Fruit fly (Drosophila melanogaster) whole organism, prepupa: ENCODE results near the gene Cyp6a16.

Experiments used
- Blimp-1 ChIP-seq: fragments of 200-800 bp; sonication (Bioruptor generic); optimal IDR thresholded peaks from 3 replicates; lab custom pipeline; 2017; ENCODE audit warnings: missing biosample characterization, missing genetic modification characterization, mild to moderate bottlenecking, moderate library complexity, missing genetic modification reagents
- CG11294 ChIP-seq: fragments of 200-800 bp; sonication (Bioruptor generic); IDR thresholded peaks from 2 replicates; pipeline ENCODE4 v1.3.6; 2022; ENCODE audit warnings: missing biosample characterization, missing genetic modification characterization
- CG11762 ChIP-seq: fragments of 200-800 bp; sonication (Bioruptor generic); optimal IDR thresholded peaks from 3 replicates; lab custom pipeline; 2016; ENCODE audit warnings: missing biosample characterization, missing genetic modification characterization; ENCODE audit not compliant: insufficient read depth
- CG15336 ChIP-seq: fragments of 200-800 bp; sonication (Bioruptor generic); IDR thresholded peaks from 2 replicates; pipeline ENCODE4 v1.3.6; 2022; ENCODE audit warnings: missing biosample characterization, missing genetic modification characterization
- CG31627 ChIP-seq: fragments of 200-800 bp; sonication (Bioruptor generic); optimal IDR thresholded peaks from 3 replicates; lab custom pipeline; 2016; ENCODE audit warnings: missing biosample characterization, missing genetic modification characterization
- CG32006 ChIP-seq: fragments of 200-800 bp; sonication (Bioruptor generic); optimal IDR thresholded peaks from 3 replicates; lab custom pipeline; 2017; ENCODE audit warnings: missing biosample characterization, mild to moderate bottlenecking, missing genetic modification characterization
- CG34406 ChIP-seq: fragments of 200-800 bp; sonication (Bioruptor generic); optimal IDR thresholded peaks from 3 replicates; lab custom pipeline; 2016; ENCODE audit warnings: missing biosample characterization, missing genetic modification characterization
- CG4318 ChIP-seq: fragments of 200-800 bp; sonication (Bioruptor generic); optimal IDR thresholded peaks from 3 replicates; lab custom pipeline; 2017; ENCODE audit warnings: missing biosample characterization, mild to moderate bottlenecking, missing genetic modification characterization
- CG6792 ChIP-seq: fragments of 200-800 bp; sonication (Bioruptor generic); optimal IDR thresholded peaks from 3 replicates; lab custom pipeline; 2016; ENCODE audit warnings: missing biosample characterization, missing genetic modification characterization
- CG8119 ChIP-seq: fragments of 200-800 bp; sonication (Bioruptor generic); IDR thresholded peaks from 3 replicates; pipeline ENCODE4 v1.3.6; 2022; ENCODE audit warnings: missing biosample characterization, missing genetic modification characterization
- CG8319 ChIP-seq: fragments of 200-800 bp; sonication (Bioruptor generic); optimal IDR thresholded peaks from 3 replicates; lab custom pipeline; 2016; ENCODE audit warnings: missing biosample characterization, missing genetic modification characterization
- CG8632 ChIP-seq: fragments of 200-800 bp; sonication (Bioruptor generic); optimal IDR thresholded peaks from 3 replicates; lab custom pipeline; 2016; ENCODE audit warnings: missing biosample characterization, missing genetic modification characterization
- CG9139 ChIP-seq: fragments of 200-800 bp; sonication (Bioruptor generic); optimal IDR thresholded peaks from 3 replicates; lab custom pipeline; 2017; ENCODE audit warnings: missing biosample characterization, mild to moderate bottlenecking, missing genetic modification characterization
- Eip78C ChIP-seq: fragments of 200-800 bp; sonication (Bioruptor generic); peaks from one replicate; lab custom pipeline; 2016; ENCODE audit warnings: missing biosample characterization, missing genetic modification characterization
- Eip93F ChIP-seq: fragments of 200-800 bp; sonication (Bioruptor generic); optimal IDR thresholded peaks from 2 replicates; lab custom pipeline; 2016; ENCODE audit warnings: missing biosample characterization, mild to moderate bottlenecking, missing genetic modification characterization
- Ets21C ChIP-seq: fragments of 200-800 bp; sonication (Bioruptor generic); optimal IDR thresholded peaks from 3 replicates; lab custom pipeline; 2016; ENCODE audit warnings: missing biosample characterization, missing genetic modification characterization
- Gug ChIP-seq: fragments of 200-800 bp; sonication (Bioruptor generic); IDR thresholded peaks from 2 replicates; pipeline ENCODE4 v1.3.6; 2022; ENCODE audit warnings: missing biosample characterization, missing genetic modification characterization
- Hr39 ChIP-seq: fragments of 200-800 bp; sonication (Bioruptor generic); optimal IDR thresholded peaks from 2 replicates; lab custom pipeline; 2016; ENCODE audit warnings: missing biosample characterization, missing genetic modification characterization
- Lpt ChIP-seq: fragments of 200-800 bp; sonication (Bioruptor generic); optimal IDR thresholded peaks from 3 replicates; lab custom pipeline; 2016; ENCODE audit warnings: missing biosample characterization, missing genetic modification characterization
- Met ChIP-seq: fragments of 200-800 bp; sonication (Bioruptor generic); optimal IDR thresholded peaks from 3 replicates; lab custom pipeline; 2016; ENCODE audit warnings: missing biosample characterization, missing genetic modification characterization
- OdsH ChIP-seq: fragments of 200-800 bp; sonication (Bioruptor generic); optimal IDR thresholded peaks from 3 replicates; lab custom pipeline; 2016; ENCODE audit warnings: missing biosample characterization, missing genetic modification characterization
- Smox ChIP-seq: fragments of 200-800 bp; sonication (Bioruptor generic); optimal IDR thresholded peaks from 3 replicates; lab custom pipeline; 2016; ENCODE audit warnings: missing biosample characterization, missing genetic modification characterization
- Sox102F ChIP-seq: fragments of 200-800 bp; sonication (Bioruptor generic); optimal IDR thresholded peaks from 2 replicates; lab custom pipeline; 2016; ENCODE audit warnings: missing biosample characterization, mild to moderate bottlenecking, missing genetic modification characterization
- Sox14 ChIP-seq: fragments of 200-800 bp; sonication (Bioruptor generic); optimal IDR thresholded peaks from 3 replicates; lab custom pipeline; 2016; ENCODE audit warnings: missing biosample characterization, missing genetic modification characterization
- cyc ChIP-seq: fragments of 200-800 bp; sonication (Bioruptor generic); optimal IDR thresholded peaks from 3 replicates; lab custom pipeline; 2016; ENCODE audit warnings: missing biosample characterization, missing genetic modification characterization
- dac ChIP-seq: fragments of 200-800 bp; sonication (Bioruptor generic); optimal IDR thresholded peaks from 2 replicates; lab custom pipeline; 2017; ENCODE audit warnings: missing biosample characterization, mild to moderate bottlenecking, missing genetic modification characterization
- dsx ChIP-seq: fragments of 200-800 bp; optimal IDR thresholded peaks from 3 replicates; lab custom pipeline; 2019; ENCODE audit warnings: missing biosample characterization, mild to moderate bottlenecking, missing genetic modification characterization, moderate library complexity; ENCODE audit not compliant: poor library complexity, severe bottlenecking
- esn ChIP-seq: fragments of 200-800 bp; sonication (Bioruptor generic); optimal IDR thresholded peaks from 2 replicates; lab custom pipeline; 2016; ENCODE audit warnings: missing biosample characterization, mild to moderate bottlenecking, missing genetic modification characterization, moderate library complexity
- fd59A ChIP-seq: fragments of 200-800 bp; sonication (Bioruptor generic); optimal IDR thresholded peaks from 2 replicates; lab custom pipeline; 2017; ENCODE audit warnings: missing biosample characterization, mild to moderate bottlenecking, missing genetic modification characterization, missing genetic modification reagents
- fd85E ChIP-seq: fragments of 200-800 bp; sonication (Bioruptor generic); optimal IDR thresholded peaks from 3 replicates; lab custom pipeline; 2016; ENCODE audit warnings: missing biosample characterization, missing genetic modification characterization
- salr ChIP-seq, 2 experiments: fragments of 200-800 bp; sonication (Bioruptor generic); optimal IDR thresholded peaks; 3 replicates each; lab custom pipeline; 2016 to 2018; ENCODE audit warnings: missing biosample characterization in 2 of 2, missing genetic modification characterization in 2 of 2, mild to moderate bottlenecking in 1 of 2
- spab ChIP-seq: fragments of 200-800 bp; sonication (Bioruptor generic); optimal IDR thresholded peaks from 2 replicates; lab custom pipeline; 2017; ENCODE audit warnings: missing biosample characterization, mild to moderate bottlenecking, missing genetic modification characterization, missing genetic modification reagents
- svp ChIP-seq: fragments of 200-800 bp; sonication (Bioruptor generic); peaks from one replicate; lab custom pipeline; 2016; ENCODE audit warnings: missing biosample characterization, missing genetic modification characterization
- topi ChIP-seq: fragments of 200-800 bp; sonication (Bioruptor generic); optimal IDR thresholded peaks from 3 replicates; lab custom pipeline; 2016; ENCODE audit warnings: missing biosample characterization, missing genetic modification characterization

The Cyp6a16 gene

dm6 chr2L:5610629-5611028, 12.9 kb downstream of the Cyp6a16 start:
- TF ChIP-seq spab = no peak

- TF ChIP-seq CG15336 (no peak), Smox (GFP tag; lab: Kevin White, UChicago) (peak; percentile 8), Eip78C (peak; percentile 68), CG32006 (GFP tag; lab: Kevin White, UChicago) (peak; percentile 10), svp (GFP tag; lab: Kevin White, UChicago) (peak; percentile 75)
- TF ChIP-seq, all 60 proteins: peak for 4
Measured at dm6 chr2L:5610108-5610507, 13.5 kb downstream of the Cyp6a16 start.

DNA sequence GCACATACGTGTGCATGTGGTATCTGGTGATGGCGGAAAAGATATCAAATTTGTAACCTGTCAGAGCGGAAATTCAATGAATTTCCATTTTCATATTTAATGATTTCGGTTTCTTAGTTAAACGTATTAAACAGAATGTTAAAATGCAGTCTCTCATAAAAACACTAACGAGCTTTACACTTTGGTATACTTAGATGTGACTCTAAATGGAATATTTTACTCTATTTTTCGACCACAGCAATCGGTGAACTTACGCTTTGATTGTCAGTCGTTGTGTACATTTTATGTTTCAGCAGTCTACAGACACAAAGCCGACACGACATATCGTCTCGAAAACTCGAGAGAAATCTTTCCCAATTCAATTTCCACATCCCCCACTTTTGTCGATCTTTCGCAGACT, 27.0 kb downstream of the Cyp6a16 start, which contains the start of gene CG18266:
Gene CG18266, plus strand, starts transcription at position 301 of the 400 bp plus-strand sequence.
- no peak for TF ChIP-seq fd85E
- no peak for TF ChIP-seq Sox102F
- no peak for TF ChIP-seq Gug (GFP tag; lab: Robert Waterston, UW)
- no peak for TF ChIP-seq CG8319 (GFP tag; lab: Kevin White, UChicago)
- TF ChIP-seq Lpt (GFP tag; lab: Kevin White, UChicago) = no peak
- no peak for TF ChIP-seq Eip93F (GFP tag; lab: Kevin White, UChicago)
- TF ChIP-seq dsx (GFP tag; lab: Kevin White, UChicago) = no peak
- TF ChIP-seq Eip78C = no peak
- TF ChIP-seq CG6792 (GFP tag; lab: Kevin White, UChicago) = no peak
- no peak for TF ChIP-seq esn (GFP tag; lab: Kevin White, UChicago)

- TF ChIP-seq OdsH (GFP tag; lab: Kevin White, UChicago) (no peak), Eip93F (GFP tag; lab: Kevin White, UChicago) (no peak), CG8632 (no peak), fd59A (GFP tag; lab: Kevin White, UChicago) (no peak), Smox (GFP tag; lab: Kevin White, UChicago) (no peak), CG31627 (GFP tag; lab: Kevin White, UChicago) (no peak), Met (GFP tag; lab: Kevin White, UChicago) (no peak), dac (GFP tag; lab: Kevin White, UChicago) (no peak), cyc (no peak), Ets21C (GFP tag; lab: Kevin White, UChicago) (no peak), Sox14 (GFP tag; lab: Kevin White, UChicago) (no peak), Hr39 (GFP tag; lab: Kevin White, UChicago) (no peak), CG11294 (GFP tag; lab: Robert Waterston, UW) (no peak), Gug (GFP tag; lab: Robert Waterston, UW) (no peak), CG9139 (no peak), CG11762 (no peak)
Measured at dm6 chr2L:5593839-5594238, 29.7 kb downstream of the Cyp6a16 start.

DNA sequence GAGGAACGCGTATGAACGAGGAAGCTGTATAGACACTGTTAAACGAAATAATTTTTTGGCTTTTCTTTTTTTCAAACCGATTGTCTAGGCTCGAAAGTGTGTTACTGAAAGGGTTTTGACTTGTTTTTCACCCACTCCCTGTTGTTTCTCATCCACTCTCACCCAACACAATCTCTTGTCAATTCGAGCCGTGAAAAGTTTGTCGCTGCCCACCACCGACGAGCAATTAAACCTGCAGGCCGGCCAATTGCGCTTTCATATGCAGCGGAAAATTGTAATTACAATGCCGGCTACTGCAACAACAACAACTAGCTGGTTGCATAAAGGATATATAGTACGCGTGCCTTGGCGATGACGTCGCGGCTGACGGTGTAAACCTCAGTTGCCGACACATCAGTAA, 35.2 kb downstream of the Cyp6a16 start, which contains the start of gene CG7251:
Gene CG7251, minus strand, starts transcription at position 101 of the 400 bp plus-strand sequence.
- TF ChIP-seq CG8119 (GFP tag; lab: Robert Waterston, UW) (no peak), salr (GFP tag; optimal IDR thresholded peaks at IDR 0.05; lab: Kevin White, UChicago) (no peak)

- no peak for TF ChIP-seq CG31627 (GFP tag; lab: Kevin White, UChicago)
- TF ChIP-seq esn (GFP tag; lab: Kevin White, UChicago) = no peak
- no peak for TF ChIP-seq Blimp-1 (GFP tag; lab: Kevin White, UChicago)
- peak; percentile 6 for TF ChIP-seq svp (GFP tag; lab: Kevin White, UChicago)
- TF ChIP-seq topi (GFP tag; lab: Kevin White, UChicago) = no peak
- no peak for TF ChIP-seq CG4318 (GFP tag; lab: Kevin White, UChicago)
- no peak for TF ChIP-seq Sox102F
- no peak for TF ChIP-seq CG34406 (GFP tag; lab: Kevin White, UChicago)
- no peak for TF ChIP-seq dac (GFP tag; lab: Kevin White, UChicago)
Measured at dm6 chr2L:5581016-5581415, 42.5 kb downstream of the Cyp6a16 start, which contains the start of gene CG14011. Gene CG14011 (minus strand): TSS chr2L:5581116.
